Worm (Caenorhabditis elegans): ENCODE data around the gene ubc-24.

The ubc-24 gene

ce11 chrII:8370194-8370593 lies 35.2 kb upstream of the ubc-24 start:
- TF ChIP-seq aly-2 (tag; optimal IDR thresholded peaks at IDR 0.05) = no peak
- peak; percentile 89 for TF ChIP-seq fkh-10 (GFP tag; optimal IDR thresholded peaks at IDR 0.05)

ce11 chrII:8377722-8378121 lies 27.7 kb upstream of the ubc-24 start:
- peak; percentile 21 for TF ChIP-seq nhr-25 (tag; optimal IDR thresholded peaks at IDR 0.05)
- no peak for TF ChIP-seq pqm-1 (tag; optimal IDR thresholded peaks at IDR 0.05)
- no peak for TF ChIP-seq skn-1 (tag; optimal IDR thresholded peaks at IDR 0.05)

- peak; percentile 55 for TF ChIP-seq nhr-25 (tag; optimal IDR thresholded peaks at IDR 0.05)
- no peak for TF ChIP-seq eor-1 (tag; optimal IDR thresholded peaks at IDR 0.05)
- no peak for TF ChIP-seq nhr-77 (tag; optimal IDR thresholded peaks at IDR 0.05)
- TF ChIP-seq nhr-67 (tag; optimal IDR thresholded peaks at IDR 0.05) = no peak
Measured at ce11 chrII:8380188-8380587, 25.2 kb upstream of the ubc-24 start.

- TF ChIP-seq fkh-10 (GFP tag; optimal IDR thresholded peaks at IDR 0.05) (no peak), aly-2 (tag; optimal IDR thresholded peaks at IDR 0.05) (no peak), fos-1 (tag; optimal IDR thresholded peaks at IDR 0.05) (no peak), elt-2 (tag; optimal IDR thresholded peaks at IDR 0.05) (no peak), nhr-25 (tag; optimal IDR thresholded peaks at IDR 0.05) (no peak), hmg-11 (tag; optimal IDR thresholded peaks at IDR 0.05) (no peak), zag-1 (tag; optimal IDR thresholded peaks at IDR 0.05) (no peak), nfya-1 (tag; optimal IDR thresholded peaks at IDR 0.05; ENCODE audit: insufficient read depth) (no peak), ceh-28 (tag; optimal IDR thresholded peaks at IDR 0.05) (no peak), sea-2 (GFP tag; optimal IDR thresholded peaks at IDR 0.05) (no peak), nhr-76 (tag; optimal IDR thresholded peaks at IDR 0.05) (no peak), pha-4 (tag; optimal IDR thresholded peaks at IDR 0.05) (no peak), nhr-77 (tag; optimal IDR thresholded peaks at IDR 0.05) (no peak), jun-1 (tag; optimal IDR thresholded peaks at IDR 0.05) (no peak), ZK546.5 (tag; optimal IDR thresholded peaks at IDR 0.05) (no peak), R02D3.7 (tag; optimal IDR thresholded peaks at IDR 0.05) (no peak), fkh-2 (tag; optimal IDR thresholded peaks at IDR 0.05) (no peak), lin-15B (tag; optimal IDR thresholded peaks at IDR 0.05) (no peak)
Measured at ce11 chrII:8381197-8381596, 24.2 kb upstream of the ubc-24 start, which contains the start of gene F49E12.12. Gene F49E12.12, plus strand, starts transcription at chrII:8381497.

ce11 chrII:8382880-8383279 lies 22.5 kb upstream of the ubc-24 start:
- TF ChIP-seq elt-2 (tag; optimal IDR thresholded peaks at IDR 0.05) (peak; percentile 99), pqm-1 (tag; optimal IDR thresholded peaks at IDR 0.05) (peak; percentile 100), pha-4 (tag; optimal IDR thresholded peaks at IDR 0.05) (peak; percentile 80), nhr-28 (tag; optimal IDR thresholded peaks at IDR 0.05) (no peak), jun-1 (tag; optimal IDR thresholded peaks at IDR 0.05) (peak; percentile 95), nfya-1 (tag; optimal IDR thresholded peaks at IDR 0.05; ENCODE audit: insufficient read depth) (peak; percentile 22), skn-1 (tag; optimal IDR thresholded peaks at IDR 0.05) (peak; percentile 1), lsy-12 (tag; optimal IDR thresholded peaks at IDR 0.05) (peak; percentile 38), nhr-11 (tag; optimal IDR thresholded peaks at IDR 0.05) (no peak)

- no peak for TF ChIP-seq ama-1 (optimal IDR thresholded peaks at IDR 0.05)
- no peak for TF ChIP-seq nhr-23 (tag; optimal IDR thresholded peaks at IDR 0.05)
- no peak for TF ChIP-seq fkh-10 (GFP tag; optimal IDR thresholded peaks at IDR 0.05)
- TF ChIP-seq skn-1 (tag; optimal IDR thresholded peaks at IDR 0.05) = peak; percentile 65
- no peak for TF ChIP-seq nhr-25 (tag; optimal IDR thresholded peaks at IDR 0.05)
- TF ChIP-seq lsy-12 (tag; optimal IDR thresholded peaks at IDR 0.05) = peak; percentile 11
- TF ChIP-seq pqm-1 (tag; optimal IDR thresholded peaks at IDR 0.05) = peak; percentile 77
- no peak for TF ChIP-seq nhr-67 (tag; optimal IDR thresholded peaks at IDR 0.05)
- TF ChIP-seq jun-1 (tag; optimal IDR thresholded peaks at IDR 0.05) = peak; percentile 14
- no peak for TF ChIP-seq elt-1 (tag; optimal IDR thresholded peaks at IDR 0.05)
- TF ChIP-seq elt-2 (tag; optimal IDR thresholded peaks at IDR 0.05) = peak; percentile 77
- no peak for TF ChIP-seq egl-5 (tag; optimal IDR thresholded peaks at IDR 0.05)
- TF ChIP-seq nhr-237 (tag; optimal IDR thresholded peaks at IDR 0.05) = no peak
Measured at ce11 chrII:8384344-8384743, 21.1 kb upstream of the ubc-24 start.

- TF ChIP-seq elt-2 (tag; optimal IDR thresholded peaks at IDR 0.05) = peak; percentile 42
- TF ChIP-seq pqm-1 (tag; optimal IDR thresholded peaks at IDR 0.05) = no peak
- no peak for TF ChIP-seq nhr-237 (tag; optimal IDR thresholded peaks at IDR 0.05)
- peak; percentile 77 for TF ChIP-seq nfya-1 (tag; optimal IDR thresholded peaks at IDR 0.05; ENCODE audit: insufficient read depth)
Measured at ce11 chrII:8385561-8385960, 19.8 kb upstream of the ubc-24 start.
